Worm (Caenorhabditis elegans): ENCODE results near the gene C29E4.10.

- no peak for TF ChIP-seq ztf-11 (tag; optimal IDR thresholded peaks at IDR 0.05)
- TF ChIP-seq mep-1 (tag; optimal IDR thresholded peaks at IDR 0.05), result no peak
- TF ChIP-seq hlh-1 (tag; optimal IDR thresholded peaks at IDR 0.05), result peak; percentile 83
These were observed 30.1 kb upstream of the C29E4.10 start, which contains the start of gene pcp-5 for ce11 chrIII:7907515-7907914.

Measured in whole organism, mixed stage, embryonic.